Worm (Caenorhabditis elegans) whole organism, young adult: ENCODE measurements around the gene F13E6.1.

Source experiments
- B0261.1 ChIP-seq: sonication (generic microtip); optimal IDR thresholded peaks from 2 replicates; lab custom pipeline; 2016; ENCODE audit warnings: mild to moderate bottlenecking, missing genetic modification characterization, moderate library complexity, missing compliant biosample characterization
- D2030.7 ChIP-seq: fragments of 200-800 bp; sonication (Bioruptor generic); IDR thresholded peaks from 2 replicates; pipeline ENCODE4 v1.3.6; 2022; ENCODE audit warnings: missing genetic modification reagents, missing genetic modification characterization, missing compliant biosample characterization
- F10E7.11 ChIP-seq: sonication (generic microtip); optimal IDR thresholded peaks from 2 replicates; lab custom pipeline; 2017; ENCODE audit warnings: mild to moderate bottlenecking, missing genetic modification characterization, moderate library complexity, missing compliant biosample characterization
- F22D6.2 ChIP-seq: sonication (generic microtip); optimal IDR thresholded peaks from 2 replicates; lab custom pipeline; 2016; ENCODE audit warnings: mild to moderate bottlenecking, missing genetic modification characterization, missing compliant biosample characterization
- F37B4.10 ChIP-seq: fragments of 200-800 bp; sonication (Bioruptor generic); IDR thresholded peaks from 2 replicates; pipeline ENCODE4 v1.3.6; 2022; ENCODE audit warnings: missing genetic modification characterization, missing compliant biosample characterization
- F55B11.4 ChIP-seq: sonication (generic microtip); optimal IDR thresholded peaks from 2 replicates; lab custom pipeline; 2016; ENCODE audit warnings: missing compliant biosample characterization, missing genetic modification characterization, borderline replicate concordance; ENCODE audit not compliant: insufficient read depth
- K11D2.4 ChIP-seq: fragments of 200-800 bp; sonication (Bioruptor generic); IDR thresholded peaks from 2 replicates; pipeline ENCODE4 v1.3.6; 2022; ENCODE audit warnings: missing genetic modification reagents, missing genetic modification characterization, missing compliant biosample characterization
- T26A5.8 ChIP-seq: sonication (generic microtip); optimal IDR thresholded peaks from 2 replicates; lab custom pipeline; 2016; ENCODE audit warnings: missing genetic modification characterization, missing compliant biosample characterization
- Y53F4B.3 ChIP-seq: fragments of 200-800 bp; sonication (Bioruptor generic); IDR thresholded peaks from 2 replicates; pipeline ENCODE4 v1.3.6; 2022; ENCODE audit warnings: missing genetic modification reagents, missing genetic modification characterization, missing compliant biosample characterization
- Y53G8AR.9 ChIP-seq: fragments of 200-800 bp; sonication (Bioruptor generic); conservative IDR thresholded peaks from 2 replicates; pipeline ENCODE4 v1.3.6; 2022; ENCODE audit warnings: missing genetic modification reagents, missing genetic modification characterization, missing compliant biosample characterization
- atf-7 ChIP-seq: sonication (generic microtip); optimal IDR thresholded peaks from 2 replicates; lab custom pipeline; 2017; ENCODE audit warnings: mild to moderate bottlenecking, missing genetic modification characterization, missing compliant biosample characterization
- bed-1 ChIP-seq: fragments of 200-800 bp; sonication (Bioruptor generic); IDR thresholded peaks from 2 replicates; pipeline ENCODE4 v1.3.6; 2022; ENCODE audit warnings: missing genetic modification reagents, missing genetic modification characterization, missing compliant biosample characterization
- cebp-1 ChIP-seq, 2 experiments: fragments of 200-800 bp in 1 of 2; sonication (Bioruptor generic) in 1 of 2; sonication (generic microtip) in 1 of 2; IDR thresholded peaks in 1 of 2; optimal IDR thresholded peaks in 1 of 2; 2 replicates each; pipeline versions ENCODE4 v1.3.6 to Lab custom; 2017 to 2022; ENCODE audit warnings: missing compliant biosample characterization in 2 of 2, missing genetic modification characterization in 2 of 2, mild to moderate bottlenecking in 1 of 2, missing genetic modification reagents in 1 of 2, moderate library complexity in 1 of 2
- ceh-58 ChIP-seq: fragments of 200-800 bp; sonication (Bioruptor generic); IDR thresholded peaks from 2 replicates; pipeline ENCODE4 v1.3.6; 2022; ENCODE audit warnings: missing genetic modification characterization, missing compliant biosample characterization
- ceh-79 ChIP-seq: sonication (generic microtip); optimal IDR thresholded peaks from 2 replicates; lab custom pipeline; 2017; ENCODE audit warnings: mild to moderate bottlenecking, missing genetic modification characterization, missing compliant biosample characterization
- die-1 ChIP-seq: sonication (generic microtip); optimal IDR thresholded peaks from 2 replicates; lab custom pipeline; 2016; ENCODE audit warnings: missing genotype, mild to moderate bottlenecking, missing genetic modification characterization, missing compliant biosample characterization
- dox-1 ChIP-seq: fragments of 200-800 bp; sonication (Bioruptor generic); IDR thresholded peaks from 2 replicates; pipeline ENCODE4 v1.3.6; 2022; ENCODE audit warnings: missing genetic modification reagents, missing genetic modification characterization, missing compliant biosample characterization
- efl-1 ChIP-seq: fragments of 150-350 bp; optimal IDR thresholded peaks from 2 replicates; lab custom pipeline; 2014; ENCODE audit warnings: missing biosample characterization, missing genetic modification reagents, missing genetic modification characterization
- ets-4 ChIP-seq: fragments of 200-800 bp; sonication (Bioruptor generic); optimal IDR thresholded peaks from 2 replicates; lab custom pipeline; 2018; ENCODE audit warnings: mild to moderate bottlenecking, missing genetic modification characterization, missing compliant biosample characterization
- gei-17 ChIP-seq: fragments of 200-800 bp; sonication (Bioruptor generic); optimal IDR thresholded peaks from 2 replicates; lab custom pipeline; 2018; ENCODE audit warnings: mild to moderate bottlenecking, missing genetic modification characterization, missing compliant biosample characterization
- hlh-12 ChIP-seq: sonication (generic microtip); optimal IDR thresholded peaks from 2 replicates; lab custom pipeline; 2016; ENCODE audit warnings: missing genetic modification characterization, missing compliant biosample characterization
- lag-1 ChIP-seq: fragments of 200-800 bp; sonication (Bioruptor generic); IDR thresholded peaks from 2 replicates; pipeline ENCODE4 v1.3.6; 2022; ENCODE audit warnings: missing genetic modification reagents, missing genetic modification characterization, missing compliant biosample characterization
- lin-40 ChIP-seq: sonication (generic microtip); optimal IDR thresholded peaks from 2 replicates; lab custom pipeline; 2016; ENCODE audit warnings: missing genetic modification characterization, mild to moderate bottlenecking, missing compliant biosample characterization, missing genotype, missing genetic modification reagents
- lir-1 ChIP-seq: fragments of 200-800 bp; sonication (Bioruptor generic); conservative IDR thresholded peaks from 2 replicates; pipeline ENCODE4 v1.3.6; 2022; ENCODE audit warnings: missing genetic modification reagents, missing genetic modification characterization, missing compliant biosample characterization
- mes-4 ChIP-seq: sonication (generic microtip); optimal IDR thresholded peaks from 2 replicates; lab custom pipeline; 2016; ENCODE audit warnings: missing genotype, missing genetic modification characterization, missing compliant biosample characterization
- nfya-1 ChIP-seq: sonication (generic microtip); optimal IDR thresholded peaks from 2 replicates; lab custom pipeline; 2017; ENCODE audit warnings: antibody characterized with exemption, missing compliant biosample characterization, missing genetic modification characterization, borderline replicate concordance; ENCODE audit not compliant: insufficient read depth
- nfyb-1 ChIP-seq: fragments of 200-800 bp; sonication (Bioruptor generic); IDR thresholded peaks from 2 replicates; pipeline ENCODE4 v1.3.6; 2022; ENCODE audit warnings: missing genetic modification reagents, missing genetic modification characterization, missing compliant biosample characterization
- nhr-179 ChIP-seq: sonication (generic microtip); optimal IDR thresholded peaks from 2 replicates; lab custom pipeline; 2016; ENCODE audit warnings: mild to moderate bottlenecking, missing genetic modification characterization, missing compliant biosample characterization
- nhr-80 ChIP-seq: sonication (generic microtip); optimal IDR thresholded peaks from 2 replicates; lab custom pipeline; 2016; ENCODE audit warnings: missing genetic modification characterization, missing compliant biosample characterization
- sdz-38 ChIP-seq: sonication (generic microtip); optimal IDR thresholded peaks from 2 replicates; lab custom pipeline; 2016; ENCODE audit warnings: missing genotype, missing genetic modification characterization, missing compliant biosample characterization
- sea-2 ChIP-seq: fragments of 200-800 bp; sonication (Bioruptor generic); IDR thresholded peaks from 2 replicates; pipeline ENCODE4 v1.3.6; 2022; ENCODE audit warnings: missing genetic modification characterization, missing compliant biosample characterization
- snpc-1.1 ChIP-seq: sonication (generic microtip); optimal IDR thresholded peaks from 2 replicates; lab custom pipeline; 2017; ENCODE audit warnings: missing genetic modification characterization, mild to moderate bottlenecking, missing compliant biosample characterization, antibody characterized with exemption, moderate library complexity, missing genotype, missing genetic modification reagents; ENCODE audit not compliant: insufficient read depth
- snpc-1.3 ChIP-seq: sonication (generic microtip); optimal IDR thresholded peaks from 2 replicates; lab custom pipeline; 2017; ENCODE audit warnings: missing genetic modification characterization, mild to moderate bottlenecking, missing compliant biosample characterization, antibody characterized with exemption, moderate library complexity, missing genotype, missing genetic modification reagents; ENCODE audit not compliant: insufficient read depth
- somi-1 ChIP-seq: fragments of 200-800 bp; sonication (Bioruptor generic); optimal IDR thresholded peaks from 2 replicates; lab custom pipeline; 2018; ENCODE audit warnings: mild to moderate bottlenecking, missing genetic modification characterization, missing compliant biosample characterization
- tbp1 ChIP-seq: fragments of 200-800 bp; sonication (Bioruptor generic); optimal IDR thresholded peaks from 2 replicates; lab custom pipeline; 2018; ENCODE audit warnings: mild to moderate bottlenecking, missing genetic modification characterization, missing compliant biosample characterization
- zfh-2 ChIP-seq: fragments of 200-800 bp; sonication (Bioruptor generic); conservative IDR thresholded peaks from 2 replicates; pipeline ENCODE4 v1.3.6; 2022; ENCODE audit warnings: missing genetic modification reagents, missing genetic modification characterization, missing compliant biosample characterization
- zim-3 ChIP-seq: sonication (generic microtip); optimal IDR thresholded peaks from 2 replicates; lab custom pipeline; 2017; ENCODE audit warnings: mild to moderate bottlenecking, missing genetic modification characterization, moderate library complexity, missing compliant biosample characterization
- ztf-22 ChIP-seq: fragments of 200-800 bp; sonication (Bioruptor generic); optimal IDR thresholded peaks from 2 replicates; lab custom pipeline; 2018; ENCODE audit warnings: mild to moderate bottlenecking, missing genetic modification characterization, moderate library complexity, missing compliant biosample characterization
- ztf-28 ChIP-seq: fragments of 200-800 bp; sonication (Bioruptor generic); IDR thresholded peaks from 2 replicates; pipeline ENCODE4 v1.3.6; 2022; ENCODE audit warnings: missing genetic modification reagents, missing genetic modification characterization, missing compliant biosample characterization

Gene F13E6.1

ce11 chrX:10650103-10650502 is 26.8 kb downstream of the F13E6.1 start:
- TF ChIP-seq ceh-79 (tag; lab: Kevin White, UChicago) (no peak), hlh-12 (no peak), sea-2 (no peak), nfyb-1 (GFP tag; lab: Robert Waterston, UW) (no peak)
- TF ChIP-seq, all 124 proteins: peak for 0

- TF ChIP-seq zfh-2 (peak; percentile 68), sea-2 (0 out of 2 replicates have a peak, but pooled peaks have one; percentile 36), ets-4 (no peak), lag-1 (GFP tag; lab: Robert Waterston, UW) (0 out of 2 replicates have a peak, but pooled peaks have one; percentile 42)
These were observed 29.3 kb downstream of the F13E6.1 start for ce11 chrX:10647590-10648105.

ce11 chrX:10645148-10645547 is 31.8 kb downstream of the F13E6.1 start:
- TF ChIP-seq bed-1 (GFP tag; lab: Robert Waterston, UW) (no peak), lag-1 (GFP tag; lab: Robert Waterston, UW) (no peak), nhr-80 (peak; percentile 53)

ce11 chrX:10640578-10640977 is 36.3 kb downstream of the F13E6.1 start:
- no peak for TF ChIP-seq ets-4
- TF ChIP-seq cebp-1 (GFP tag; IDR thresholded peaks at IDR 0.05; lab: Robert Waterston, UW) = peak; percentile 56; the same call in 1 of the 2 replicates
- TF ChIP-seq cebp-1 (tag; optimal IDR thresholded peaks at IDR 0.05; lab: Kevin White, UChicago) = peak; percentile 83

ce11 chrX:10639403-10639812 is 37.5 kb downstream of the F13E6.1 start:
- no peak for TF ChIP-seq F55B11.4 (tag; lab: Kevin White, UChicago)
- TF ChIP-seq snpc-1.1 (tag; lab: Kevin White, UChicago) = no peak
- no peak for TF ChIP-seq gei-17 (GFP tag; lab: Kevin White, UChicago)
- TF ChIP-seq K11D2.4 (GFP tag; lab: Robert Waterston, UW) = no peak
- TF ChIP-seq atf-7 (tag; lab: Kevin White, UChicago) = peak; percentile 89
- TF ChIP-seq dox-1 (GFP tag; lab: Robert Waterston, UW) = 0 out of 2 replicates have a peak, but pooled peaks have one; percentile 40
- TF ChIP-seq ztf-28 (GFP tag; lab: Robert Waterston, UW) = no peak
- TF ChIP-seq nhr-179 (tag; lab: Kevin White, UChicago) = no peak
- TF ChIP-seq Y53F4B.3 (GFP tag; lab: Robert Waterston, UW) = no peak
- no peak for TF ChIP-seq die-1 (tag; lab: Kevin White, UChicago)
- TF ChIP-seq nfya-1 = no peak
- no peak for TF ChIP-seq lir-1 (GFP tag; lab: Robert Waterston, UW)
- TF ChIP-seq Y53G8AR.9 = no peak
- no peak for TF ChIP-seq ets-4
- TF ChIP-seq efl-1 (GFP tag; lab: Kevin White, UChicago) = no peak
- no peak for TF ChIP-seq B0261.1 (tag; lab: Kevin White, UChicago)
- no peak for TF ChIP-seq mes-4
- TF ChIP-seq ztf-22 = no peak
- TF ChIP-seq somi-1 (GFP tag; lab: Kevin White, UChicago) = peak; percentile 41
- no peak for TF ChIP-seq bed-1 (GFP tag; lab: Robert Waterston, UW)
- TF ChIP-seq D2030.7 = no peak
- TF ChIP-seq nhr-80 = peak; percentile 94
- TF ChIP-seq T26A5.8 (tag; lab: Kevin White, UChicago) = no peak
- no peak for TF ChIP-seq snpc-1.3 (tag; lab: Kevin White, UChicago)
- no peak for TF ChIP-seq zfh-2
- peak; percentile 8 for TF ChIP-seq tbp1 (GFP tag; lab: Kevin White, UChicago)
- TF ChIP-seq F22D6.2 (tag; lab: Kevin White, UChicago) = no peak
- peak; percentile 63 for TF ChIP-seq lin-40 (tag; lab: Kevin White, UChicago)
- no peak for TF ChIP-seq sea-2
- no peak for TF ChIP-seq sdz-38 (tag; lab: Kevin White, UChicago)
- TF ChIP-seq cebp-1 (GFP tag; IDR thresholded peaks at IDR 0.05; lab: Robert Waterston, UW) = no peak
- TF ChIP-seq cebp-1 (tag; optimal IDR thresholded peaks at IDR 0.05; lab: Kevin White, UChicago) = peak; percentile 43
- no peak for TF ChIP-seq F37B4.10 (GFP tag; lab: Robert Waterston, UW)
- no peak for TF ChIP-seq F10E7.11
- TF ChIP-seq zim-3 (tag; lab: Kevin White, UChicago) = no peak
- no peak for TF ChIP-seq ceh-58 (GFP tag; lab: Robert Waterston, UW)
